Fruit fly (Drosophila melanogaster) whole organism, embryonic: ENCODE measurements around the gene Sil1.

ENCODE experiments used
- Adf1 ChIP-seq: fragments of 200-800 bp; sonication (Bioruptor generic); IDR thresholded peaks from 2 replicates; pipeline ENCODE4 v1.3.6; 2022; ENCODE audit warnings: missing biosample characterization, missing genetic modification characterization
- CG11085 ChIP-seq: fragments of 200-800 bp; sonication (Bioruptor generic); IDR thresholded peaks from 2 replicates; pipeline ENCODE4 v1.3.6; 2022; ENCODE audit warnings: missing biosample characterization, missing genetic modification characterization
- CG11723 ChIP-seq: fragments of 200-800 bp; sonication (Bioruptor generic); optimal IDR thresholded peaks from 2 replicates; lab custom pipeline; 2017; ENCODE audit warnings: missing biosample characterization, mild to moderate bottlenecking, missing genetic modification characterization
- CG12659 ChIP-seq: fragments of 200-800 bp; sonication (Bioruptor generic); optimal IDR thresholded peaks from 3 replicates; lab custom pipeline; 2017; ENCODE audit warnings: mild to moderate bottlenecking, missing biosample characterization, missing genetic modification reagents, missing genetic modification characterization
- CG12744 ChIP-seq: fragments of 200-800 bp; sonication (Bioruptor generic); optimal IDR thresholded peaks from 2 replicates; lab custom pipeline; 2016; ENCODE audit warnings: missing biosample characterization, missing genetic modification characterization
- CG17328 ChIP-seq: fragments of 200-800 bp; sonication (Bioruptor generic); IDR thresholded peaks from 2 replicates; pipeline ENCODE4 v1.3.6; 2022; ENCODE audit warnings: missing biosample characterization, missing genetic modification characterization
- CG17912 ChIP-seq: fragments of 200-800 bp; sonication (Bioruptor generic); optimal IDR thresholded peaks from 2 replicates; lab custom pipeline; 2018; ENCODE audit warnings: missing biosample characterization, mild to moderate bottlenecking, missing genetic modification characterization
- CG2116 ChIP-seq: fragments of 200-800 bp; sonication (Bioruptor generic); optimal IDR thresholded peaks from 3 replicates; lab custom pipeline; 2018; ENCODE audit warnings: missing biosample characterization, mild to moderate bottlenecking, missing genetic modification characterization
- CG2129 ChIP-seq: fragments of 200-800 bp; sonication (Bioruptor generic); IDR thresholded peaks from 2 replicates; pipeline ENCODE4 v1.3.6; 2022; ENCODE audit warnings: missing biosample characterization, missing genetic modification characterization; ENCODE audit not compliant: partially characterized antibody
- CG2199 ChIP-seq: fragments of 200-800 bp; sonication (Bioruptor generic); IDR thresholded peaks from 3 replicates; pipeline ENCODE4 v1.3.6; 2022; ENCODE audit warnings: missing biosample characterization, missing genetic modification characterization
- CG30431 ChIP-seq: fragments of 200-800 bp; sonication (Bioruptor generic); optimal IDR thresholded peaks from 2 replicates; lab custom pipeline; 2017; ENCODE audit warnings: missing biosample characterization, missing genetic modification characterization
- CG32767 ChIP-seq: fragments of 200-800 bp; sonication (Bioruptor generic); IDR thresholded peaks from 2 replicates; pipeline ENCODE4 v1.3.6; 2022; ENCODE audit warnings: missing biosample characterization, missing genetic modification characterization
- CG3281 ChIP-seq: fragments of 200-800 bp; sonication (Bioruptor generic); optimal IDR thresholded peaks from 3 replicates; lab custom pipeline; 2017; ENCODE audit warnings: missing biosample characterization, mild to moderate bottlenecking, missing genetic modification characterization
- CG3847 ChIP-seq: fragments of 200-800 bp; sonication (Bioruptor generic); IDR thresholded peaks from 2 replicates; pipeline ENCODE4 v1.3.6; 2022; ENCODE audit warnings: missing biosample characterization, missing genetic modification characterization
- CG6854 ChIP-seq: fragments of 200-800 bp; sonication (Bioruptor generic); optimal IDR thresholded peaks from 3 replicates; lab custom pipeline; 2017; ENCODE audit warnings: missing biosample characterization, mild to moderate bottlenecking, missing genetic modification characterization
- CG7745 ChIP-seq: fragments of 200-800 bp; sonication (Bioruptor generic); optimal IDR thresholded peaks from 2 replicates; lab custom pipeline; 2018; ENCODE audit warnings: missing biosample characterization, mild to moderate bottlenecking, missing genetic modification characterization, moderate library complexity
- CG7963 ChIP-seq: fragments of 200-800 bp; sonication (Bioruptor generic); IDR thresholded peaks from 3 replicates; pipeline ENCODE4 v1.3.6; 2022; ENCODE audit warnings: missing biosample characterization, missing genetic modification characterization; ENCODE audit not compliant: partially characterized antibody
- CG7987 ChIP-seq: fragments of 200-800 bp; sonication (Bioruptor generic); optimal IDR thresholded peaks from 2 replicates; lab custom pipeline; 2018; ENCODE audit warnings: missing biosample characterization, mild to moderate bottlenecking, missing genetic modification characterization, moderate library complexity
- CG9727 ChIP-seq: fragments of 200-800 bp; sonication (Bioruptor generic); optimal IDR thresholded peaks from 3 replicates; lab custom pipeline; 2017; ENCODE audit warnings: missing biosample characterization, mild to moderate bottlenecking, missing genetic modification characterization
- Camta ChIP-seq: fragments of 200-800 bp; sonication (Bioruptor generic); optimal IDR thresholded peaks from 2 replicates; lab custom pipeline; 2016; ENCODE audit warnings: missing biosample characterization, missing genetic modification characterization
- Deaf1 ChIP-seq: fragments of 200-800 bp; optimal IDR thresholded peaks from 3 replicates; lab custom pipeline; 2019; ENCODE audit warnings: missing biosample characterization, mild to moderate bottlenecking, missing genetic modification characterization, moderate library complexity
- Fer1 ChIP-seq: fragments of 200-800 bp; sonication (Bioruptor generic); optimal IDR thresholded peaks from 2 replicates; lab custom pipeline; 2017; ENCODE audit warnings: missing biosample characterization, mild to moderate bottlenecking, missing genetic modification characterization
- Gug ChIP-seq: fragments of 200-800 bp; sonication (Bioruptor generic); IDR thresholded peaks from 4 replicates; pipeline ENCODE4 v1.3.6; 2022; ENCODE audit warnings: missing biosample characterization, missing genetic modification characterization
- H15 ChIP-seq: fragments of 200-800 bp; sonication (Bioruptor generic); IDR thresholded peaks from 3 replicates; pipeline ENCODE4 v1.3.6; 2022; ENCODE audit warnings: missing biosample characterization, missing genetic modification characterization
- HLH4C ChIP-seq: fragments of 200-800 bp; sonication (Bioruptor generic); IDR thresholded peaks from 3 replicates; pipeline ENCODE4 v1.3.6; 2022; ENCODE audit warnings: missing biosample characterization, missing genetic modification characterization; ENCODE audit not compliant: partially characterized antibody
- MBD-R2 ChIP-seq: fragments of 200-800 bp; sonication (Bioruptor generic); IDR thresholded peaks from 2 replicates; pipeline ENCODE4 v1.3.6; 2022; ENCODE audit warnings: missing biosample characterization, missing genetic modification characterization
- Mad ChIP-seq: fragments of 200-800 bp; sonication (Bioruptor generic); optimal IDR thresholded peaks from 2 replicates; lab custom pipeline; 2016; ENCODE audit warnings: missing biosample characterization, missing genetic modification characterization
- ato ChIP-seq: fragments of 200-800 bp; sonication (Bioruptor generic); IDR thresholded peaks from 2 replicates; pipeline ENCODE4 v1.3.6; 2022; ENCODE audit warnings: missing biosample characterization, missing genetic modification characterization; ENCODE audit not compliant: partially characterized antibody
- bcd ChIP-seq: fragments of 200-800 bp; sonication (Bioruptor generic); optimal IDR thresholded peaks from 2 replicates; lab custom pipeline; 2017; ENCODE audit warnings: missing biosample characterization, mild to moderate bottlenecking, missing genetic modification characterization
- dati ChIP-seq: fragments of 200-800 bp; sonication (Bioruptor generic); IDR thresholded peaks from 2 replicates; pipeline ENCODE4 v1.3.6; 2022; ENCODE audit warnings: missing biosample characterization, missing genetic modification characterization
- dimm ChIP-seq: fragments of 200-800 bp; sonication (Bioruptor generic); IDR thresholded peaks from 2 replicates; pipeline ENCODE4 v1.3.6; 2022; ENCODE audit warnings: missing biosample characterization, missing genetic modification characterization
- dmrt11E ChIP-seq: fragments of 200-800 bp; sonication (Bioruptor generic); optimal IDR thresholded peaks from 3 replicates; lab custom pipeline; 2018; ENCODE audit warnings: missing biosample characterization, mild to moderate bottlenecking, missing genetic modification characterization, moderate library complexity
- dpn ChIP-seq, 2 experiments: fragments of 200-800 bp; sonication (Bioruptor generic); optimal IDR thresholded peaks; 3 replicates each; lab custom pipeline; 2016; ENCODE audit warnings: missing biosample characterization in 2 of 2, missing genetic modification characterization in 2 of 2
- en ChIP-seq: fragments of 200-800 bp; sonication (Bioruptor generic); optimal IDR thresholded peaks from 2 replicates; lab custom pipeline; 2016; ENCODE audit warnings: missing biosample characterization, missing genetic modification characterization
- esg ChIP-seq: fragments of 200-800 bp; sonication (Bioruptor generic); conservative IDR thresholded peaks from 2 replicates; pipeline ENCODE4 v1.3.6; 2022; ENCODE audit warnings: missing biosample characterization, missing genetic modification characterization
- exex ChIP-seq: fragments of 200-800 bp; sonication (Bioruptor generic); optimal IDR thresholded peaks from 4 replicates; lab custom pipeline; 2018; ENCODE audit warnings: missing biosample characterization, mild to moderate bottlenecking, missing genetic modification characterization, moderate library complexity
- gfzf ChIP-seq: fragments of 200-800 bp; sonication (Bioruptor generic); optimal IDR thresholded peaks from 2 replicates; lab custom pipeline; 2016; ENCODE audit warnings: missing biosample characterization, mild to moderate bottlenecking, missing genetic modification characterization, moderate library complexity
- grn ChIP-seq: fragments of 200-800 bp; sonication (Bioruptor generic); optimal IDR thresholded peaks from 3 replicates; lab custom pipeline; 2017; ENCODE audit warnings: missing biosample characterization, missing genetic modification characterization
- gro ChIP-seq: fragments of 200-800 bp; sonication (Bioruptor generic); optimal IDR thresholded peaks from 2 replicates; lab custom pipeline; 2016; ENCODE audit warnings: missing biosample characterization, missing genetic modification characterization
- gsb-n ChIP-seq: fragments of 200-800 bp; sonication (Bioruptor generic); optimal IDR thresholded peaks from 3 replicates; lab custom pipeline; 2018; ENCODE audit warnings: missing biosample characterization, mild to moderate bottlenecking, missing genetic modification characterization
- insv ChIP-seq, 2 experiments: fragments of 200-800 bp; sonication (Bioruptor generic); optimal IDR thresholded peaks; 3 replicates each; lab custom pipeline; 2016 to 2018; ENCODE audit warnings: missing biosample characterization in 2 of 2, missing genetic modification characterization in 2 of 2
- jing ChIP-seq: fragments of 200-800 bp; sonication (Bioruptor generic); optimal IDR thresholded peaks from 2 replicates; lab custom pipeline; 2018; ENCODE audit warnings: missing biosample characterization, mild to moderate bottlenecking, missing genetic modification characterization
- lov ChIP-seq, 2 experiments: fragments of 200-800 bp in 1 of 2; fragments of >200 bp in 1 of 2; sonication (Bioruptor generic) in 1 of 2; IDR thresholded peaks in 1 of 2; optimal IDR thresholded peaks in 1 of 2; 2 replicates in 1 of 2; 3 replicates in 1 of 2; pipeline versions ENCODE4 v1.3.6 to Lab custom; 2017 to 2022; ENCODE audit warnings: missing biosample characterization in 1 of 2, missing genetic modification characterization in 1 of 2
- mld ChIP-seq: fragments of 200-800 bp; sonication (Bioruptor generic); IDR thresholded peaks from 3 replicates; pipeline ENCODE4 v1.3.6; 2022; ENCODE audit warnings: missing biosample characterization, missing genetic modification characterization; ENCODE audit not compliant: partially characterized antibody
- pzg ChIP-seq: fragments of 200-800 bp; sonication (Bioruptor generic); optimal IDR thresholded peaks from 3 replicates; lab custom pipeline; 2018; ENCODE audit warnings: missing biosample characterization, mild to moderate bottlenecking, missing genetic modification characterization, moderate library complexity
- sens ChIP-seq: fragments of 200-800 bp; sonication (Bioruptor generic); peaks from one replicate; lab custom pipeline; 2016; ENCODE audit warnings: missing biosample characterization, missing genetic modification characterization
- slbo ChIP-seq: fragments of 200-800 bp; sonication (Bioruptor generic); IDR thresholded peaks from 2 replicates; pipeline ENCODE4 v1.3.6; 2022; ENCODE audit warnings: missing biosample characterization, missing genetic modification characterization
- slou ChIP-seq: fragments of 200-800 bp; sonication (Bioruptor generic); optimal IDR thresholded peaks from 3 replicates; lab custom pipeline; 2016; ENCODE audit warnings: missing biosample characterization, missing genetic modification characterization
- sug ChIP-seq: fragments of 200-800 bp; optimal IDR thresholded peaks from 2 replicates; lab custom pipeline; 2019; ENCODE audit warnings: missing biosample characterization, mild to moderate bottlenecking, missing genetic modification characterization, moderate library complexity

Sil1 gene

DNA sequence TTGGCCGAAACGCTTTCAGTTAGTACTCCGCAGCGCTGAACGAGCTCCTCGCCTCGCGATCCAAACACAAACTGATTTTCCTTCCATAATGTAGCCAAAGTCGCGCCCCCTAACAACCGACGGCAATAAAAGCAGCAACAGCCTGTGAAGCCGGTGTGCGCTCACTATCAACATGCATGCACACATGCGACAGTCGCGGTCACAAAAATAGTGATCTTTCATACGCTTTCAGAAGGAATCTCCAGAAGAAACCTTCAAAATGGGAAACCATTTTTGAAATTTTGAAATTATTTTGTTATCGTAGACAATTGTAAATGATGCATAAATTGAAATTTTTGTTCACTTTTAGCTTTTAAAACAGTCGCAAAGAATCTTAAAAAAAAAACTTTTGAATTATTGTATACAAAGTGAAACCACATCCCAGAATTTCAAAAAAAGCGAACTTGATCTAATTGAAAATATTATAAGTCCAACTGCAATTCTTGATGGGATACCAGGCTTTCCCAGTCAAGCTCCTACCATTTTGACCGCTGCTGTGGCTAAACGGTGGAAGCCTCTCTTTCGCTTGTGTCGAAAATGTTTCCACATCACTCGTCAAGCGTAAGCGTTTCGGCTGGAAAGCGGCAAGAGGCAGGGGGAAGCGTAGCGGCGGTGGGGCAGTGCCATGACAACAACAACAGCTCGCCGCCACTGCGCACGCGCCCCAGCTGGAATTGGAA, 2.9 kb downstream of the Sil1 start, which contains the start of gene Cad96Cb (continued):
- no peak for TF ChIP-seq lov (optimal IDR thresholded peaks at IDR 0.05; lab: Kevin White, UChicago)
- TF ChIP-seq lov (GFP tag; IDR thresholded peaks at IDR 0.05; lab: Robert Waterston, UW) = no peak
- TF ChIP-seq pzg = no peak
- TF ChIP-seq CG12659 (GFP tag; lab: Kevin White, UChicago) = peak; percentile 87
- TF ChIP-seq Adf1 (GFP tag; lab: Robert Waterston, UW) = no peak
- TF ChIP-seq CG17328 (GFP tag; lab: Robert Waterston, UW) = peak; percentile 37
- no peak for TF ChIP-seq HLH4C (GFP tag; lab: Robert Waterston, UW)
- no peak for TF ChIP-seq mld
- peak; percentile 72 for TF ChIP-seq Mad (GFP tag; lab: Kevin White, UChicago)
- TF ChIP-seq exex (tag; lab: Kevin White, UChicago) = no peak
- TF ChIP-seq dpn (GFP tag; optimal IDR thresholded peaks at IDR 0.05; lab: Kevin White, UChicago) = peak; percentile 66 to 80
- TF ChIP-seq slbo (GFP tag; lab: Robert Waterston, UW) = peak; percentile 38; the same call in 1 of the 2 replicates
- no peak for TF ChIP-seq CG7987 (GFP tag; lab: Kevin White, UChicago)
- peak; percentile 72 for TF ChIP-seq CG6854 (GFP tag; lab: Kevin White, UChicago)
- TF ChIP-seq CG2199 (GFP tag; lab: Robert Waterston, UW) = no peak
- no peak for TF ChIP-seq gfzf (GFP tag; lab: Kevin White, UChicago)
- TF ChIP-seq MBD-R2 (GFP tag; lab: Robert Waterston, UW) = no peak
- peak; percentile 38 for TF ChIP-seq jing (GFP tag; lab: Kevin White, UChicago)
- no peak for TF ChIP-seq dimm (GFP tag; lab: Robert Waterston, UW)
- no peak for TF ChIP-seq gro (GFP tag; lab: Kevin White, UChicago)
- TF ChIP-seq Gug (GFP tag; lab: Robert Waterston, UW) = peak; percentile 36; the same call in 2 of the 4 replicates
- no peak for TF ChIP-seq CG3281 (GFP tag; lab: Kevin White, UChicago)
- TF ChIP-seq en (GFP tag; lab: Kevin White, UChicago) = peak; percentile 66
- no peak for TF ChIP-seq CG2129 (GFP tag; lab: Robert Waterston, UW)
- peak; percentile 64 for TF ChIP-seq CG2116 (GFP tag; lab: Kevin White, UChicago)
- TF ChIP-seq slou (GFP tag; lab: Kevin White, UChicago) = peak; percentile 35
- no peak for TF ChIP-seq CG7745 (tag; lab: Kevin White, UChicago)
- TF ChIP-seq CG30431 (GFP tag; lab: Kevin White, UChicago) = peak; percentile 68
- 0 out of 2 replicates have a peak, but pooled peaks have one; percentile 46 for TF ChIP-seq esg (GFP tag; lab: Robert Waterston, UW)
- TF ChIP-seq Camta = peak; percentile 86
- TF ChIP-seq CG11085 (GFP tag; lab: Robert Waterston, UW) = no peak
- peak; percentile 89 for TF ChIP-seq dmrt11E
- TF ChIP-seq Deaf1 (tag; lab: Kevin White, UChicago) = no peak
- TF ChIP-seq gsb-n (tag; lab: Kevin White, UChicago) = peak; percentile 86
- peak; percentile 84 for TF ChIP-seq bcd (GFP tag; lab: Kevin White, UChicago)
- TF ChIP-seq CG11723 (GFP tag; lab: Kevin White, UChicago) = peak; percentile 80
- TF ChIP-seq CG3847 (GFP tag; lab: Robert Waterston, UW) = peak; percentile 41; the same call in 1 of the 2 replicates
- TF ChIP-seq sens = peak; percentile 99
- TF ChIP-seq CG7963 (GFP tag; lab: Robert Waterston, UW) = 0 out of 3 replicates have a peak, but pooled peaks have one; percentile 34
- TF ChIP-seq ato = no peak
- TF ChIP-seq Fer1 (GFP tag; lab: Kevin White, UChicago) = no peak
- TF ChIP-seq insv (GFP tag; optimal IDR thresholded peaks at IDR 0.05; lab: Kevin White, UChicago) = peak in 1 of 2 experiments; percentile 3
- TF ChIP-seq CG9727 = peak; percentile 92
- TF ChIP-seq grn (GFP tag; lab: Kevin White, UChicago) = peak; percentile 0
- peak; percentile 69 for TF ChIP-seq CG12744 (GFP tag; lab: Kevin White, UChicago)
- no peak for TF ChIP-seq dati (GFP tag; lab: Robert Waterston, UW)
- no peak for TF ChIP-seq sug
- peak; percentile 77 for TF ChIP-seq CG32767
- peak; percentile 64; the same call in 1 of the 3 replicates for TF ChIP-seq H15 (GFP tag; lab: Robert Waterston, UW)
- no peak for TF ChIP-seq CG17912 (GFP tag; lab: Kevin White, UChicago)
